Worm (Caenorhabditis elegans) whole organism, midembryonic: ENCODE data around the gene H01G02.1.

Source experiments
- T22C8.4 ChIP-seq: fragments of 200-800 bp; sonication (Bioruptor generic); IDR thresholded peaks from 2 replicates; pipeline ENCODE4 v1.3.6; 2022; ENCODE audit warnings: missing genetic modification characterization, missing compliant biosample characterization
- cog-1 ChIP-seq: sonication (generic microtip); optimal IDR thresholded peaks from 2 replicates; lab custom pipeline; 2016; ENCODE audit warnings: missing genetic modification characterization, missing compliant biosample characterization
- flt-1 ChIP-seq: fragments of 200-800 bp; sonication (Bioruptor generic); IDR thresholded peaks from 2 replicates; pipeline ENCODE4 v1.3.6; 2022; ENCODE audit warnings: missing genetic modification characterization, missing compliant biosample characterization
- klf-2 ChIP-seq: fragments of 200-800 bp; sonication (Bioruptor generic); conservative IDR thresholded peaks from 2 replicates; pipeline ENCODE4 v1.3.6; 2022; ENCODE audit warnings: missing genetic modification reagents, missing genetic modification characterization, missing compliant biosample characterization
- med-1 ChIP-seq: sonication (generic microtip); optimal IDR thresholded peaks from 2 replicates; lab custom pipeline; 2017; ENCODE audit warnings: missing genetic modification characterization, mild to moderate bottlenecking, missing compliant biosample characterization, antibody characterized with exemption, missing genetic modification reagents; ENCODE audit not compliant: insufficient read depth
- ref-1 ChIP-seq: fragments of 200-800 bp; sonication (Bioruptor generic); conservative IDR thresholded peaks from 2 replicates; pipeline ENCODE4 v1.3.6; 2022; ENCODE audit warnings: missing genetic modification reagents, missing genetic modification characterization, missing compliant biosample characterization
- tab-1 ChIP-seq: fragments of 200-800 bp; sonication (Bioruptor generic); IDR thresholded peaks from 2 replicates; pipeline ENCODE4 v1.3.6; 2022; ENCODE audit warnings: missing genetic modification characterization, missing compliant biosample characterization
- ztf-23 ChIP-seq: fragments of 200-800 bp; sonication (Bioruptor generic); IDR thresholded peaks from 2 replicates; pipeline ENCODE4 v1.3.6; 2022; ENCODE audit warnings: missing genetic modification reagents, missing genetic modification characterization, missing compliant biosample characterization
- ztf-29 ChIP-seq: fragments of 200-800 bp; sonication (Bioruptor generic); IDR thresholded peaks from 2 replicates; pipeline ENCODE4 v1.3.6; 2022; ENCODE audit warnings: missing genetic modification reagents, missing genetic modification characterization, missing compliant biosample characterization

H01G02.1 gene

ce11 chrIV:11820067-11820913, 16.3 kb upstream of the H01G02.1 start:
- TF ChIP-seq ztf-29 (GFP tag; lab: Robert Waterston, UW) (no peak), ztf-23 (GFP tag; lab: Robert Waterston, UW) (no peak), klf-2 (GFP tag; lab: Robert Waterston, UW) (no peak), cog-1 (no peak), flt-1 (GFP tag; lab: Robert Waterston, UW) (no peak), tab-1 (GFP tag; lab: Robert Waterston, UW) (no peak), med-1 (GFP tag; lab: Kevin White, UChicago) (no peak), T22C8.4 (GFP tag; lab: Robert Waterston, UW) (no peak), ref-1 (GFP tag; lab: Robert Waterston, UW) (no peak)

ce11 chrIV:11813901-11814300, 9.9 kb upstream of the H01G02.1 start, which contains the start of gene M117.1:
Gene M117.1, plus strand, starts transcription at chrIV:11814247.
- no peak for TF ChIP-seq cog-1

DNA sequence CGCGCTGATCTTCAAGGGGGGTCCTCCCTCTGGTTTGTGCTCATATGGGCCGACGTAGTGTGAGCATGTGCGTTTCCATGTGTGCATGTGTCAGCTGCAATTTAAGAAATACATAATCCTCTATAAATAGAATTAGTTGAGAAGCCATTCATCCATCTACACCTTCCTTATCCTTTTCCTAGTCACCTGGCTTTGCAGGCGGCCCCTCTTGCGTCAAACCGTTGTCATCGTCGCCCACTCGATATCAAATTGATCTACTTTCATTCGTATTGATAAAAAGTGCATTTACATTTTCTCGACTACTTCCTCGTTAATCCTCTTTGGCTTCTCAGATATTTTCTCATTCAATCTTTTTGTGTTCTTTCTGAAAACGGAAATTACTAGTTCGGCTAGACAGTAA, 8.1 kb upstream of the H01G02.1 start:
- TF ChIP-seq flt-1 (GFP tag; lab: Robert Waterston, UW) (no peak), tab-1 (GFP tag; lab: Robert Waterston, UW) (no peak), med-1 (GFP tag; lab: Kevin White, UChicago) (no peak), ref-1 (GFP tag; lab: Robert Waterston, UW) (no peak), klf-2 (GFP tag; lab: Robert Waterston, UW) (no peak), ztf-29 (GFP tag; lab: Robert Waterston, UW) (no peak), ztf-23 (GFP tag; lab: Robert Waterston, UW) (no peak), cog-1 (no peak), T22C8.4 (GFP tag; lab: Robert Waterston, UW) (no peak)

DNA sequence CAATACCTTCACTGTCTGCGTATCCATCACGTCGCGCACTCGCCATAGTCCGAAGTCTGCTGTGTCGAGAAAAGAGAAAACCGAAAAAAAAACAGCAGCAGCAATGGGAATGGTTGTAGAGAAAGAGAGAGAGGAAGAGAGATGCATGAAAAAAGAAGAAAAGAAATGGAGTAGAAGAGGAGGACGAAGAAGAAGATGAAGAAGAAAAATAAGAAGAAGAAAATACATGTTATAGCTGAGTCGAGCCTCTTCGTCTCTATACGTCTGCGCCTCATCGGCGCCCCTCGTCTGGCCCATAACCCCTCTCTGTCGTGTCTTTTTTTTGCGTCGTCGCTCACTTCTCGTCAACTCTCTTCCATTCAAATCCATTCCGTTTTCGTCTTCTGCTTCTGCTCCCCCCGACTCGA, 5.8 kb upstream of the H01G02.1 start:
- TF ChIP-seq tab-1 (GFP tag; lab: Robert Waterston, UW): no peak
- TF ChIP-seq cog-1: peak; percentile 31
- TF ChIP-seq med-1 (GFP tag; lab: Kevin White, UChicago): no peak
- TF ChIP-seq ztf-23 (GFP tag; lab: Robert Waterston, UW): no peak
- no peak for TF ChIP-seq T22C8.4 (GFP tag; lab: Robert Waterston, UW)
- 0 out of 2 replicates have a peak, but pooled peaks have one; percentile 10 for TF ChIP-seq flt-1 (GFP tag; lab: Robert Waterston, UW)

DNA sequence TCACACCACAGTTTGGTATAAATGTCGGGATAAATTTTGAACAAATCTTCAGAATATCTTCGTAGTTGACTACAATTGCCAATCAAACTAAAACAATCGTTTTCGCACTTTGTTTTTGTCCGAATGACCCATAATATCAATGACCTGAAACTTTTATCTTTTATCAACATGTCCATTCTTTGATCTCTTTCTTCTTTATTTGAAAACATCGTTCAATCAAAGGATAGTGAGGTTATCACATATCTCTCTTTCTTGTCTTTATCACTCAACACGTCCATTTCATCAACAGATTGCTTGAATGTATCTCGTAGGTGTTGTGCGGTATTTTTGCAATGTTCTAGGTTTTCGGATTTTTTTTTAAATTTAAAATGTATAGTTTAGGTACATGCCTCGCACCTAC, 5.1 kb upstream of the H01G02.1 start:
- no peak for TF ChIP-seq ztf-23 (GFP tag; lab: Robert Waterston, UW)

ce11 chrIV:11803044-11803443, 909 bp downstream of the H01G02.1 start, which contains the start of gene H01G02.4:
Gene H01G02.4, minus strand, starts transcription at chrIV:11803144.
- TF ChIP-seq klf-2 (GFP tag; lab: Robert Waterston, UW) (no peak), ztf-29 (GFP tag; lab: Robert Waterston, UW) (no peak)

DNA sequence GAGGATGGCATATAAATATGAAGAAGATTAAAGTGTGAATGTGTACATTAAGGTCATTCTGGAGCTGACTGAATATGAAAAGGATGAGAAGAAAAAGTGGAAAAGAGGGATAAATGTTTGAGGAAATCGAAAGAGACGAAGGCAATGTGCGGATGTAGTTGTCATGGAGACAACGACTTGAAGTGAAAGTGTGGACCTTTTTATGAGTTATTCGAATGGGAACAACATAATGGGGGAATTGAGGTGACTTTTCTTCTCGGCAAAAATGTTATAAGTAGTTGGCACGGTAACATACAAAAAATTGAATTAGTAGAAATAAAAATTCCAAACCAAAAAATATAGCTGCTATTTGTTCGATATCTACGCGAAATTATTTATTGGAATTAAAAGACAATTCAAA, 2.9 kb downstream of the H01G02.1 start, which contains the start of gene dyf-18:
Gene dyf-18, minus strand, starts transcription at position 101 of the 400 bp plus-strand sequence.
- no peak for TF ChIP-seq klf-2 (GFP tag; lab: Robert Waterston, UW)
- TF ChIP-seq cog-1: no peak
- TF ChIP-seq med-1 (GFP tag; lab: Kevin White, UChicago): no peak
- TF ChIP-seq ref-1 (GFP tag; lab: Robert Waterston, UW): no peak
- TF ChIP-seq flt-1 (GFP tag; lab: Robert Waterston, UW): no peak

ce11 chrIV:11799240-11799639, 4.7 kb downstream of the H01G02.1 start:
- TF ChIP-seq ztf-29 (GFP tag; lab: Robert Waterston, UW) (no peak), cog-1 (no peak), med-1 (GFP tag; lab: Kevin White, UChicago) (no peak), tab-1 (GFP tag; lab: Robert Waterston, UW) (no peak), ref-1 (GFP tag; lab: Robert Waterston, UW) (no peak), ztf-23 (GFP tag; lab: Robert Waterston, UW) (no peak), flt-1 (GFP tag; lab: Robert Waterston, UW) (no peak), T22C8.4 (GFP tag; lab: Robert Waterston, UW) (no peak), klf-2 (GFP tag; lab: Robert Waterston, UW) (no peak)

DNA sequence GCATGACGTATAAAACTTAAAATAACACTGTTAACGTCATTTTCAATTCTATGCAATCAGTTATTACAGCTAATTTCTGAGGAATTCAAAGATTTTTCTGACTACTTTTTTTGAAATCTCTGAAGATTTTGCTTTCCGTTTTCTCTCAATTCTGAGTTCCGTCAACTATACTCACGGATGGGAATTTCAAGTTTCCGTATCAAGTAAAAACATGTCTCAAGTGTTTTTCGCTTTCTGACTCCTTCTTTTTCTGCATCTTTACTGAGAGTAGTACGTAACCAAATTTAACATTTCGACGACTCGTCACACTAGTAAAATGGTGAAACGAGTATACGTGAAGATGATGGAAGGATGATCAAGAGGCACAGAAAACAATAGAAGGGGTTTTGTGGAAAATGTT, 7.1 kb downstream of the H01G02.1 start:
- TF ChIP-seq klf-2 (GFP tag; lab: Robert Waterston, UW): no peak
- no peak for TF ChIP-seq cog-1
- no peak for TF ChIP-seq tab-1 (GFP tag; lab: Robert Waterston, UW)
- TF ChIP-seq ztf-23 (GFP tag; lab: Robert Waterston, UW): no peak
- no peak for TF ChIP-seq med-1 (GFP tag; lab: Kevin White, UChicago)
- no peak for TF ChIP-seq T22C8.4 (GFP tag; lab: Robert Waterston, UW)
- no peak for TF ChIP-seq flt-1 (GFP tag; lab: Robert Waterston, UW)
- no peak for TF ChIP-seq ztf-29 (GFP tag; lab: Robert Waterston, UW)
- no peak for TF ChIP-seq ref-1 (GFP tag; lab: Robert Waterston, UW)

DNA sequence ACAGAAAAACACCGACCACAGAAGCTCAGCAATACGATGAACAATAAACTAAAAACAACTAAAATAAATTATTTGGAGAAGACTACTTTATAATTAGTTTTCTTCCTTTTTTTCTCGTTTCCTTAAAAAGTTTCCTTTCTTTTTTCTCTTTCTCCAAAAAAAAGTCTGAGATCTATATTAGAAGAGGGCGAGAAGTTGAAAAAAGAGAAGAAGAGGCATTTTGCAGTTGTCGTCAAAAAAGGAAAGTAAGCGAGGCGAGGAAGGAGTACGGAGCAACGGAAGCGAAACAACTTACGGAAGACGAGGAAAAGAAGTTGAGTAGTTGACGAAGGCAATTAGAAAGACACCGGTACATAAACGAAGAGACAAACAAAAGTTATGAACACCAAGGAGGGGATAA, 8.0 kb downstream of the H01G02.1 start:
- TF ChIP-seq T22C8.4 (GFP tag; lab: Robert Waterston, UW) (no peak), ref-1 (GFP tag; lab: Robert Waterston, UW) (no peak), ztf-29 (GFP tag; lab: Robert Waterston, UW) (no peak), ztf-23 (GFP tag; lab: Robert Waterston, UW) (no peak), tab-1 (GFP tag; lab: Robert Waterston, UW) (no peak), cog-1 (no peak), flt-1 (GFP tag; lab: Robert Waterston, UW) (no peak), med-1 (GFP tag; lab: Kevin White, UChicago) (no peak), klf-2 (GFP tag; lab: Robert Waterston, UW) (no peak)
